Worm (Caenorhabditis elegans) whole organism, late embryonic: ENCODE results near the gene flp-15.

Experiments
- C08G9.2 ChIP-seq: sonication (generic microtip); optimal IDR thresholded peaks from 2 replicates; lab custom pipeline; 2016; ENCODE audit warnings: mild to moderate bottlenecking, missing genetic modification characterization, moderate library complexity, missing compliant biosample characterization
- C38D4.7 ChIP-seq: fragments of 200-800 bp; sonication (Bioruptor generic); optimal IDR thresholded peaks from 2 replicates; lab custom pipeline; 2018; ENCODE audit warnings: mild to moderate bottlenecking, missing genetic modification characterization, moderate library complexity, missing compliant biosample characterization
- K02D7.2 ChIP-seq: sonication (generic microtip); optimal IDR thresholded peaks from 2 replicates; lab custom pipeline; 2017; ENCODE audit warnings: mild to moderate bottlenecking, missing genetic modification characterization, missing compliant biosample characterization
- T23F11.4 ChIP-seq: fragments of 200-800 bp; sonication (Bioruptor generic); optimal IDR thresholded peaks from 2 replicates; lab custom pipeline; 2018; ENCODE audit warnings: mild to moderate bottlenecking, missing genetic modification characterization, missing compliant biosample characterization
- ceh-30 ChIP-seq: fragments of 150-350 bp; optimal IDR thresholded peaks from 2 replicates; lab custom pipeline; 2014; ENCODE audit warnings: missing biosample characterization, missing genetic modification characterization
- ceh-31 ChIP-seq: sonication (generic microtip); optimal IDR thresholded peaks from 2 replicates; lab custom pipeline; 2016; ENCODE audit warnings: missing genetic modification characterization, missing compliant biosample characterization
- ceh-34 ChIP-seq: sonication (generic microtip); optimal IDR thresholded peaks from 2 replicates; lab custom pipeline; 2016; ENCODE audit warnings: mild to moderate bottlenecking, missing genetic modification characterization, missing compliant biosample characterization
- ceh-48 ChIP-seq: sonication (generic microtip); optimal IDR thresholded peaks from 2 replicates; lab custom pipeline; 2016; ENCODE audit warnings: missing genetic modification characterization, inconsistent platforms, missing compliant biosample characterization
- ceh-6 ChIP-seq: fragments of 200-800 bp; sonication (Bioruptor generic); optimal IDR thresholded peaks from 2 replicates; lab custom pipeline; 2018; ENCODE audit warnings: mild to moderate bottlenecking, missing genetic modification characterization, missing compliant biosample characterization
- ceh-9 ChIP-seq: sonication (generic microtip); optimal IDR thresholded peaks from 2 replicates; lab custom pipeline; 2016; ENCODE audit warnings: mild to moderate bottlenecking, missing genetic modification characterization, inconsistent platforms, missing compliant biosample characterization
- dmd-4 ChIP-seq: sonication (generic microtip); optimal IDR thresholded peaks from 2 replicates; lab custom pipeline; 2016; ENCODE audit warnings: borderline replicate concordance, missing genetic modification characterization, missing compliant biosample characterization
- elt-2 ChIP-seq: sonication (generic microtip); optimal IDR thresholded peaks from 2 replicates; lab custom pipeline; 2016; ENCODE audit warnings: missing genetic modification reagents, missing genetic modification characterization, missing compliant biosample characterization
- fax-1 ChIP-seq: sonication (generic microtip); optimal IDR thresholded peaks from 2 replicates; lab custom pipeline; 2016; ENCODE audit warnings: missing genotype, missing genetic modification characterization, missing compliant biosample characterization
- hlh-15 ChIP-seq: sonication (generic microtip); optimal IDR thresholded peaks from 2 replicates; lab custom pipeline; 2016; ENCODE audit warnings: missing genetic modification characterization, missing compliant biosample characterization
- lim-6 ChIP-seq: sonication (generic microtip); optimal IDR thresholded peaks from 2 replicates; lab custom pipeline; 2016; ENCODE audit warnings: missing genetic modification characterization, missing compliant biosample characterization
- lin-11 ChIP-seq: fragments of 200-800 bp; sonication (Bioruptor generic); optimal IDR thresholded peaks from 2 replicates; lab custom pipeline; 2018; ENCODE audit warnings: mild to moderate bottlenecking, missing genetic modification characterization, missing compliant biosample characterization
- madf-2 ChIP-seq: sonication (generic microtip); optimal IDR thresholded peaks from 2 replicates; lab custom pipeline; 2017; ENCODE audit warnings: missing genetic modification characterization, missing compliant biosample characterization
- nhr-11 ChIP-seq: fragments of 150-350 bp; optimal IDR thresholded peaks from 2 replicates; lab custom pipeline; 2014; ENCODE audit warnings: missing biosample characterization, missing genetic modification characterization
- pha-4 ChIP-seq: fragments of 150-350 bp; optimal IDR thresholded peaks from 2 replicates; lab custom pipeline; 2018; ENCODE audit warnings: missing biosample characterization, missing genetic modification reagents, missing genetic modification characterization
- pros-1 ChIP-seq: fragments of 150-350 bp; optimal IDR thresholded peaks from 2 replicates; lab custom pipeline; 2014; ENCODE audit warnings: missing biosample characterization, missing genetic modification reagents, missing genetic modification characterization
- rnt-1 ChIP-seq: sonication (generic microtip); optimal IDR thresholded peaks from 2 replicates; lab custom pipeline; 2016; ENCODE audit warnings: missing genetic modification characterization, missing compliant biosample characterization
- sdc-2 ChIP-seq: sonication (generic microtip); optimal IDR thresholded peaks from 2 replicates; lab custom pipeline; 2016; ENCODE audit warnings: missing genotype, missing genetic modification characterization, missing compliant biosample characterization
- sox-4 ChIP-seq: sonication (generic microtip); optimal IDR thresholded peaks from 2 replicates; lab custom pipeline; 2017; ENCODE audit warnings: mild to moderate bottlenecking, missing genetic modification characterization, inconsistent platforms, missing compliant biosample characterization
- tbx-2 ChIP-seq: sonication (generic microtip); optimal IDR thresholded peaks from 2 replicates; lab custom pipeline; 2016; ENCODE audit warnings: missing genetic modification characterization, missing compliant biosample characterization
- tbx-7 ChIP-seq: sonication (generic microtip); optimal IDR thresholded peaks from 2 replicates; lab custom pipeline; 2016; ENCODE audit warnings: missing genotype, missing genetic modification characterization, missing compliant biosample characterization
- ttx-3 ChIP-seq: sonication (generic microtip); optimal IDR thresholded peaks from 2 replicates; lab custom pipeline; 2016; ENCODE audit warnings: missing genetic modification reagents, missing genetic modification characterization, missing compliant biosample characterization
- unc-3 ChIP-seq, 2 experiments: fragments of 200-800 bp in 1 of 2; sonication (Bioruptor generic) in 1 of 2; sonication (generic microtip) in 1 of 2; conservative IDR thresholded peaks in 1 of 2; optimal IDR thresholded peaks in 1 of 2; 2 replicates each; pipeline versions ENCODE4 v1.3.6 to Lab custom; 2016 to 2022; ENCODE audit warnings: missing compliant biosample characterization in 2 of 2, missing genetic modification characterization in 2 of 2, missing genetic modification reagents in 1 of 2
- unc-42 ChIP-seq: sonication (generic microtip); optimal IDR thresholded peaks from 2 replicates; lab custom pipeline; 2016; ENCODE audit warnings: missing genotype, missing genetic modification characterization, missing compliant biosample characterization
- unc-86 ChIP-seq: sonication (generic microtip); optimal IDR thresholded peaks from 2 replicates; lab custom pipeline; 2016; ENCODE audit warnings: missing genetic modification characterization, missing compliant biosample characterization

The flp-15 gene

DNA sequence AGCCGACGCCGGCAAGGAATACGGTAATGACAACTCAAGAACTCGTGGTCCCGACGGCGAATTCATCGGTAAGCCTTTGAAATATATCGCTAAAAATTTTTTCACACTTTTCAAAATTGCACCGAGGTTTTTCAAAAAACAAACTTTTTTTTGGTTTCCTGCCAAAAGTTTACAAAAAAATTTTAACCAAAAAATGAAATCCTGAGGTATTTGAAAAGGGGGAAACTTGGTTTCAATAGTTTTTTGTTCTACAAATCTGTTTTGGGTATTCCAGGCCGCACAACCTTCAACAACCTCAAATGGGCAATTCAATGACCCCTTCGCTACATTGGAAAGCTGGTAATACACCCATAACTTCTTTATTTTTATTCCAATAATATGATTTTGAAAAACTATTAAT is 14.4 kb upstream of the flp-15 start:
- TF ChIP-seq pros-1 (tag; lab: Kevin White, UChicago) (no peak), ceh-30 (no peak), unc-3 (GFP tag; conservative IDR thresholded peaks at IDR 0.05; lab: Robert Waterston, UW) (no peak), unc-3 (tag; optimal IDR thresholded peaks at IDR 0.05; lab: Kevin White, UChicago) (no peak), rnt-1 (tag; lab: Kevin White, UChicago) (no peak)

DNA sequence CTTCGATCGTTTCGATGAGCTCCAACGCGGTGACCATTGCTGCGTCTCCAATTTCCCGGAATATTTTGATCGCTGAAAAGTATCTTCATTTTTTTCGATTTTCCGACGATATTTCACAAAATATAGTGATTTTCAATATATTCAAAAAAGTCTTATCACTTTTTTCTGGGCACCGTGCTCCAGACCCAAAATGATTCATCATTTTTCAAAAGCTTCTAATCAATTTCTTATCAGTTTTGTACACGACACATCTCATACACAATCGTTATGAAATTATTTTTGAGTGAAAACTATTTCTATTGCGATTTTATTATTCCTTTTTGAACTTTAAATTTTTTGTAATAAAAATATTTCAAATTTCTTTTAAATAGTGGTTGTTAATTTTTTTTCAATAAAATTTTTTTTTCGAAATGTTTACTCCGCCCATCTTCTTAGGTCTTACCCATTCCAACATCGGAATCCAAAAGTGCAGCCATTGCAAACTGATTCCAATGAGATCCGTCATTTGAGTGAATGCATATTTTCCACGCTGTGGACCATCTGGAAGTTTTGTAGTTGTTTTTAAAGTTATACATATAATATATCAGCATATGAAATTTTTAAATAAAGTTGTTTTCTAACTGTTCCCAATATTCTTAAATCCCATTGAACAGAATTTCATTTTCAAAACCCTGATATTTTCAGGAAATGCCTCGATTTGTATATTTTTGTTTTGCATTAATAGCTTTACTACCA is 11.3 kb upstream of the flp-15 start, which contains the start of gene sid-2:
sid-2 (plus strand) TSS at position 685 of the 735 bp plus-strand sequence.
- TF ChIP-seq tbx-2 (no peak), hlh-15 (no peak), pros-1 (tag; lab: Kevin White, UChicago) (no peak), C08G9.2 (tag; lab: Kevin White, UChicago) (no peak), sdc-2 (no peak), lim-6 (no peak), nhr-11 (tag; lab: Kevin White, UChicago) (no peak), ceh-6 (GFP tag; lab: Kevin White, UChicago) (no peak), ceh-34 (tag; lab: Kevin White, UChicago) (no peak), C38D4.7 (GFP tag; lab: Kevin White, UChicago) (no peak), K02D7.2 (tag; lab: Kevin White, UChicago) (no peak), ceh-48 (tag; lab: Kevin White, UChicago) (no peak), lin-11 (tag; lab: Kevin White, UChicago) (no peak), ceh-9 (tag; lab: Kevin White, UChicago) (no peak), unc-42 (no peak)

DNA sequence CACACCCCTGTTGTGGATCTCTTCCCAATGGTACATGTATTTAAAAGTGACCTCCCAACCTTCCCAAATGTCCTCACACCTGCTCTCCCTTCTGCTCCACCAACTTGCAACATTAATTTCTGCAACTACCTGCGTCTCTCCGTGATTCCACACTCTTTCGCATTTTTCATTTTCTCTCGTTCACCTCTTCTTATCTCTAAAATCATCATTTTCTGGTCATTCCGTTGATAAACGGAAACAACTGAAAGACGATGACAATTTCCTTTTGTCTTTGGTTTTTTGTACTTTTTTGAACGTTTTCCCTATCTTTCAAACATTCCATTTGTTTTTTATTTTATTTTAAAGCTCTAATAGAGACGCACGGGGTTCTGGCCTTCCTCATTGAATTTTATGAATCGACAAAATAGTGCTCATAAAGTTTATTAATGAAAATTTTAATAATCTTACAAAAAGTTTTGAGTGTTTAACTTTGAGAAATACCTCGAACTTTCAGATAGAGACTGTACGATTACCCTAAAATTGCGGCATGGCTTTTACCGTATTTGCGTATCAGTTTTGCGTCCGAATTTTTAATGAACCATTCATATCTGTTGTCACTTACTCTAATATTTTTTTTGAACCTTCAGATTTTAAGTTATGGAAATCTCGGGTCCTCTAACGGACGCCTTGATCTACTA is 5.2 kb upstream of the flp-15 start, which contains the start of gene aqp-11:
aqp-11 (plus strand) TSS at position 627 of the 677 bp plus-strand sequence.
- TF ChIP-seq elt-2 (tag; lab: Kevin White, UChicago) (peak; percentile 30), tbx-2 (peak; percentile 5), madf-2 (tag; lab: Kevin White, UChicago) (no peak), sox-4 (tag; lab: Kevin White, UChicago) (no peak)

DNA sequence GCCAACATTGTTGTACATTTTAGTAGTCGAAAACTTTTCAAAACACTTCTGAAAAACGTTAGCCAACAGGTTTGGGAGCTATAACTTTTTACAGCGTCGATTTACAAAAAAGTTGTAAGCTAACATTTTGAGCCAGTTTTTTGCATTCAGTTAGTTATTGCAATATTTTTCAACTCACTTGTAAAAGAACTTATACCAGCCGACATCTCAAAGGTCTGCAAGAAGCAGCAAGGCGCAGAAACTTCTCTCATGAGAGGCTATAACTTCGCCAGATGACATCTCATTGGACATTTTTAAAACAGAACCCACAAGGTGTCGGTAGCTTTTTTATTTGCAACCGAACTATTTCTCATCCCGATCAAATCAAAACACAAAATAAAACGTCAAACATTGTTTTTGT is 1.9 kb upstream of the flp-15 start:
- TF ChIP-seq dmd-4 (tag; lab: Kevin White, UChicago) (no peak), unc-86 (tag; lab: Kevin White, UChicago) (no peak), lim-6 (no peak)

DNA sequence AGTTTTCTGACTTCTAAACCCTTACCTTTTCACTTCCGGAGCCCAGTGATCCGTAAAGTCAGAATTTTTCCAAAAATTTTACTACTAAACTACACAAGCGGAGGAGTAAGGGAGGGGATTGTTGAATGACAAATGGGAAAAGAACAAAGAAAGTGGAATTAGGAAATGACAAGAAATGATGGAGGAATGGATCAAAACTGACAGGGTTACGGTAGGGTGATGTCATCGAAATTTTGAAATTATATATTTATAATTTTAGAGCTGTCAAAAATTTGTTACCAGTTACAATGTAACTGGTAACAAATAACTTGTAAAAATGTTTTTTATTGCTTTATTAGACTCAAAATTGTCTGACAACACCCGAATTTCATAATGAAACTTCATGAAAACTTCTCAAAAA is 1.2 kb downstream of the flp-15 start:
- TF ChIP-seq ttx-3 (tag; lab: Kevin White, UChicago) (no peak), elt-2 (tag; lab: Kevin White, UChicago) (no peak), ceh-30 (no peak), fax-1 (no peak), C08G9.2 (tag; lab: Kevin White, UChicago) (no peak), pha-4 (no peak), tbx-7 (tag; lab: Kevin White, UChicago) (no peak)

DNA sequence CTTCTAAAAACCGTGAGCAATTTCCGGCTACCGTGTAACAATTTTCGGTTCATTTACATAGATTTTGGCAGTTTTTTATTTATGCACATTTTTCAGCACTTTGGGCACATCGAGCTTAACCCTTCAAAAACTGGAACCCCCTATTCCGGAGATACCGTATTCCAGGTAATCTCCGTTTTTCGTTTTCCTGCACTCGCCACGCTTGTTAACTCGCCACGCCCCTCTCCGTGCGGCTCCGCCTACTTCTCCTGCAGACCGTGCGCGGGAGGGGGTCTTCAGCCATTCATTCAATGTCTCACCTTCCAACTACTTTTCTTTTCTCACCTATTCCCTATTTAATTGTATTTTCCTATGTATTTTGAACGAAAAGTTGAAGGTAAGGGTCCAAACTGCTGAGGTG is 7.5 kb downstream of the flp-15 start:
- TF ChIP-seq ceh-31 (tag; lab: Kevin White, UChicago) = no peak
- TF ChIP-seq T23F11.4 (GFP tag; lab: Kevin White, UChicago) = no peak
- no peak for TF ChIP-seq ceh-9 (tag; lab: Kevin White, UChicago)
- no peak for TF ChIP-seq dmd-4 (tag; lab: Kevin White, UChicago)
